Fruit fly (Drosophila melanogaster) whole organism, embryonic: Measurements from ENCODE around the gene sxe2.

Source experiments
- Antp ChIP-seq: fragments of 200-800 bp; sonication (Bioruptor generic); optimal IDR thresholded peaks from 3 replicates; lab custom pipeline; 2016; ENCODE audit warnings: missing biosample characterization, missing genetic modification characterization
- Bteb2 ChIP-seq: fragments of 200-800 bp; sonication (Bioruptor generic); optimal IDR thresholded peaks from 2 replicates; lab custom pipeline; 2016; ENCODE audit warnings: missing biosample characterization, missing genetic modification characterization
- CG10979 ChIP-seq: fragments of 200-800 bp; sonication (Bioruptor generic); optimal IDR thresholded peaks from 2 replicates; lab custom pipeline; 2018; ENCODE audit warnings: missing biosample characterization, mild to moderate bottlenecking, missing genetic modification characterization, moderate library complexity
- CG11398 ChIP-seq: fragments of 200-800 bp; sonication (Bioruptor generic); optimal IDR thresholded peaks from 2 replicates; lab custom pipeline; 2016; ENCODE audit warnings: missing biosample characterization, missing genetic modification characterization
- CG11560 ChIP-seq: fragments of 200-800 bp; sonication (Bioruptor generic); IDR thresholded peaks from 3 replicates; pipeline ENCODE4 v1.3.6; 2022; ENCODE audit warnings: missing biosample characterization, missing genetic modification characterization
- CG12155 ChIP-seq: fragments of 200-800 bp; sonication (Bioruptor generic); optimal IDR thresholded peaks from 3 replicates; lab custom pipeline; 2016; ENCODE audit warnings: missing biosample characterization, missing genetic modification characterization
- CG12769 ChIP-seq: fragments of 200-800 bp; sonication (Bioruptor generic); optimal IDR thresholded peaks from 2 replicates; lab custom pipeline; 2019; ENCODE audit warnings: missing biosample characterization, mild to moderate bottlenecking, missing genetic modification characterization, moderate library complexity
- CG13775 ChIP-seq: fragments of 200-800 bp; sonication (Bioruptor generic); optimal IDR thresholded peaks from 3 replicates; lab custom pipeline; 2017; ENCODE audit warnings: missing biosample characterization, mild to moderate bottlenecking, missing genetic modification characterization
- CG14441 ChIP-seq: fragments of 200-800 bp; sonication (Bioruptor generic); IDR thresholded peaks from 2 replicates; pipeline ENCODE4 v1.3.6; 2022; ENCODE audit warnings: missing biosample characterization, missing genetic modification characterization
- CG16815 ChIP-seq: fragments of 200-800 bp; sonication (Bioruptor generic); optimal IDR thresholded peaks from 3 replicates; lab custom pipeline; 2017; ENCODE audit warnings: missing biosample characterization, mild to moderate bottlenecking, missing genetic modification characterization
- CG17186 ChIP-seq: fragments of 200-800 bp; sonication (Bioruptor generic); optimal IDR thresholded peaks from 3 replicates; lab custom pipeline; 2017; ENCODE audit warnings: missing biosample characterization, missing genetic modification reagents, missing genetic modification characterization
- CG18262 ChIP-seq: fragments of 200-800 bp; optimal IDR thresholded peaks from 3 replicates; lab custom pipeline; 2019; ENCODE audit warnings: missing biosample characterization, mild to moderate bottlenecking, missing genetic modification characterization, moderate library complexity
- CG1832 ChIP-seq: fragments of 200-800 bp; sonication (Bioruptor generic); optimal IDR thresholded peaks from 2 replicates; lab custom pipeline; 2017; ENCODE audit warnings: missing biosample characterization, mild to moderate bottlenecking, missing genetic modification characterization, inconsistent platforms
- CG31388 ChIP-seq: fragments of 200-800 bp; sonication (Bioruptor generic); optimal IDR thresholded peaks from 2 replicates; lab custom pipeline; 2016; ENCODE audit warnings: missing biosample characterization, missing genetic modification characterization
- CG4360 ChIP-seq: fragments of 200-800 bp; sonication (Bioruptor generic); IDR thresholded peaks from 2 replicates; pipeline ENCODE4 v1.3.6; 2022; ENCODE audit warnings: missing biosample characterization, missing genetic modification characterization
- CG9797 ChIP-seq: fragments of 200-800 bp; sonication (Bioruptor generic); optimal IDR thresholded peaks from 3 replicates; lab custom pipeline; 2018; ENCODE audit warnings: missing biosample characterization, mild to moderate bottlenecking, missing genetic modification characterization
- Chrac-16 ChIP-seq: fragments of 200-800 bp; sonication (Bioruptor generic); optimal IDR thresholded peaks from 3 replicates; lab custom pipeline; 2016; ENCODE audit warnings: missing biosample characterization, missing genetic modification characterization
- CkIIα-i1 ChIP-seq: fragments of 200-800 bp; sonication (Bioruptor generic); IDR thresholded peaks from 2 replicates; pipeline ENCODE4 v1.3.6; 2022; ENCODE audit warnings: missing biosample characterization, missing genetic modification characterization
- Dip3 ChIP-seq: fragments of 200-800 bp; sonication (Bioruptor generic); optimal IDR thresholded peaks from 3 replicates; lab custom pipeline; 2016; ENCODE audit warnings: missing biosample characterization, missing genetic modification characterization
- Dp ChIP-seq: fragments of 200-800 bp; sonication (Bioruptor generic); optimal IDR thresholded peaks from 2 replicates; lab custom pipeline; 2018; ENCODE audit warnings: missing biosample characterization, mild to moderate bottlenecking, missing genetic modification characterization, moderate library complexity
- Dref ChIP-seq: fragments of 200-800 bp; sonication (Bioruptor generic); IDR thresholded peaks from 2 replicates; pipeline ENCODE4 v1.3.6; 2022; ENCODE audit warnings: missing biosample characterization, missing genetic modification characterization
- Fer1 ChIP-seq: fragments of 200-800 bp; sonication (Bioruptor generic); optimal IDR thresholded peaks from 2 replicates; lab custom pipeline; 2017; ENCODE audit warnings: missing biosample characterization, mild to moderate bottlenecking, missing genetic modification characterization
- Hsf ChIP-seq: fragments of 200-800 bp; sonication (Bioruptor generic); optimal IDR thresholded peaks from 3 replicates; lab custom pipeline; 2016; ENCODE audit warnings: missing biosample characterization, missing genetic modification characterization
- Med ChIP-seq: fragments of 200-800 bp; sonication (Bioruptor generic); peaks from one replicate; lab custom pipeline; 2016; ENCODE audit warnings: missing biosample characterization, missing genetic modification characterization, mild to moderate bottlenecking, inconsistent platforms, moderate library complexity
- Mrtf ChIP-seq: fragments of 200-800 bp; sonication (Bioruptor generic); IDR thresholded peaks from 3 replicates; pipeline ENCODE4 v1.3.6; 2022; ENCODE audit warnings: missing biosample characterization, missing genetic modification characterization
- NFAT ChIP-seq: fragments of 200-800 bp; sonication (Bioruptor generic); IDR thresholded peaks from 2 replicates; pipeline ENCODE4 v1.3.6; 2022; ENCODE audit warnings: missing biosample characterization, missing genetic modification characterization
- Stat92E ChIP-seq, 3 experiments: fragments of >200 bp in 2 of 3; fragments of 200-800 bp in 1 of 3; sonication (Bioruptor generic) in 1 of 3; optimal IDR thresholded peaks; 2 replicates each; lab custom pipeline; 2017 to 2019; ENCODE audit warnings: missing biosample characterization in 3 of 3, missing genetic modification characterization in 3 of 3, mild to moderate bottlenecking in 1 of 3, moderate library complexity in 1 of 3
- bab2 ChIP-seq: fragments of 200-800 bp; sonication (Bioruptor generic); optimal IDR thresholded peaks from 2 replicates; lab custom pipeline; 2016; ENCODE audit warnings: missing biosample characterization, missing genetic modification characterization
- bcd ChIP-seq: fragments of 200-800 bp; sonication (Bioruptor generic); optimal IDR thresholded peaks from 2 replicates; lab custom pipeline; 2017; ENCODE audit warnings: missing biosample characterization, mild to moderate bottlenecking, missing genetic modification characterization
- gce ChIP-seq: fragments of 200-800 bp; sonication (Bioruptor generic); IDR thresholded peaks from 3 replicates; pipeline ENCODE4 v1.3.6; 2022; ENCODE audit warnings: missing biosample characterization, missing genetic modification characterization
- luna ChIP-seq: fragments of 200-800 bp; sonication (Bioruptor generic); optimal IDR thresholded peaks from 2 replicates; lab custom pipeline; 2016; ENCODE audit warnings: missing biosample characterization, missing genetic modification characterization
- mld ChIP-seq: fragments of 200-800 bp; sonication (Bioruptor generic); IDR thresholded peaks from 3 replicates; pipeline ENCODE4 v1.3.6; 2022; ENCODE audit warnings: missing biosample characterization, missing genetic modification characterization; ENCODE audit not compliant: partially characterized antibody
- nerfin-1 ChIP-seq: fragments of 200-800 bp; sonication (Bioruptor generic); optimal IDR thresholded peaks from 3 replicates; lab custom pipeline; 2019; ENCODE audit warnings: missing biosample characterization, mild to moderate bottlenecking, missing genetic modification characterization, moderate library complexity
- otp ChIP-seq: fragments of 200-800 bp; sonication (Bioruptor generic); IDR thresholded peaks from 3 replicates; pipeline ENCODE4, ENCODE4 v1.3.6; 2022; ENCODE audit warnings: missing biosample characterization, missing genetic modification characterization
- pb ChIP-seq: fragments of 200-800 bp; sonication (Bioruptor generic); optimal IDR thresholded peaks from 3 replicates; lab custom pipeline; 2016; ENCODE audit warnings: missing biosample characterization, missing genetic modification characterization
- pfk ChIP-seq: fragments of 200-800 bp; sonication (Bioruptor generic); optimal IDR thresholded peaks from 2 replicates; lab custom pipeline; 2018; ENCODE audit warnings: missing biosample characterization, mild to moderate bottlenecking, missing genetic modification characterization, moderate library complexity
- pho ChIP-seq: fragments of 200-800 bp; sonication (Bioruptor generic); optimal IDR thresholded peaks from 2 replicates; lab custom pipeline; 2016; ENCODE audit warnings: missing biosample characterization, missing genetic modification characterization
- phol ChIP-seq: fragments of 200-800 bp; sonication (Bioruptor generic); optimal IDR thresholded peaks from 3 replicates; lab custom pipeline; 2018; ENCODE audit warnings: missing biosample characterization, mild to moderate bottlenecking, missing genetic modification characterization, moderate library complexity
- pita ChIP-seq: fragments of 200-800 bp; sonication (Bioruptor generic); optimal IDR thresholded peaks from 2 replicates; lab custom pipeline; 2017; ENCODE audit warnings: missing biosample characterization, mild to moderate bottlenecking, missing genetic modification characterization
- ranshi ChIP-seq: fragments of 200-800 bp; sonication (Bioruptor generic); IDR thresholded peaks from 2 replicates; pipeline ENCODE4 v1.3.6; 2022; ENCODE audit warnings: missing biosample characterization, missing genetic modification characterization
- repo ChIP-seq: fragments of 200-800 bp; sonication (Bioruptor generic); optimal IDR thresholded peaks from 2 replicates; lab custom pipeline; 2016; ENCODE audit warnings: missing biosample characterization, missing genetic modification characterization
- sens-2 ChIP-seq: fragments of 200-800 bp; sonication (Bioruptor generic); IDR thresholded peaks from 2 replicates; pipeline ENCODE4 v1.3.6; 2022; ENCODE audit warnings: missing biosample characterization, missing genetic modification characterization
- sima ChIP-seq: fragments of 200-800 bp; sonication (Bioruptor generic); optimal IDR thresholded peaks from 2 replicates; lab custom pipeline; 2016; ENCODE audit warnings: missing biosample characterization, missing genetic modification characterization
- sug ChIP-seq: fragments of 200-800 bp; optimal IDR thresholded peaks from 2 replicates; lab custom pipeline; 2019; ENCODE audit warnings: missing biosample characterization, mild to moderate bottlenecking, missing genetic modification characterization, moderate library complexity
- twi ChIP-seq: fragments of 200-800 bp; optimal IDR thresholded peaks from 2 replicates; lab custom pipeline; 2019; ENCODE audit warnings: missing biosample characterization, mild to moderate bottlenecking, missing genetic modification characterization, moderate library complexity
- vfl ChIP-seq: fragments of 200-800 bp; sonication (Bioruptor generic); optimal IDR thresholded peaks from 2 replicates; lab custom pipeline; 2016; ENCODE audit warnings: missing biosample characterization, missing genetic modification characterization
- vnd ChIP-seq: fragments of 200-800 bp; sonication (Bioruptor generic); IDR thresholded peaks from 3 replicates; pipeline ENCODE4 v1.3.6; 2022; ENCODE audit warnings: missing biosample characterization, missing genetic modification characterization; ENCODE audit not compliant: partially characterized antibody
- vvl ChIP-seq: fragments of 200-800 bp; sonication (Bioruptor generic); IDR thresholded peaks from 2 replicates; pipeline ENCODE4 v1.3.6; 2022; ENCODE audit warnings: missing biosample characterization, missing genetic modification characterization
- wdn ChIP-seq: fragments of 200-800 bp; sonication (Bioruptor generic); IDR thresholded peaks from 2 replicates; pipeline ENCODE4 v1.3.6; 2022; ENCODE audit warnings: missing biosample characterization, missing genetic modification characterization
- wek ChIP-seq: fragments of 200-800 bp; sonication (Bioruptor generic); optimal IDR thresholded peaks from 3 replicates; lab custom pipeline; 2018; ENCODE audit warnings: missing biosample characterization, mild to moderate bottlenecking, missing genetic modification characterization, moderate library complexity
- zfh1 ChIP-seq: fragments of 200-800 bp; sonication (Bioruptor generic); IDR thresholded peaks from 3 replicates; pipeline ENCODE4 v1.3.6; 2022; ENCODE audit warnings: missing biosample characterization, missing genetic modification characterization

The sxe2 gene

dm6 chr3R:16049369-16049768 lies 34.3 kb upstream of the sxe2 start, which contains the start of the genes IKKbeta and CG5013 (continued):
- no peak for TF ChIP-seq otp (GFP tag; lab: Robert Waterston, UW)
- no peak for TF ChIP-seq CG16815 (GFP tag; lab: Kevin White, UChicago)
- peak; percentile 68 for TF ChIP-seq Antp (GFP tag; lab: Kevin White, UChicago)
- TF ChIP-seq CG12155, result peak; percentile 42
- TF ChIP-seq Dip3 (GFP tag; lab: Kevin White, UChicago), result peak; percentile 58
- TF ChIP-seq Mrtf (GFP tag; lab: Robert Waterston, UW), result no peak
- TF ChIP-seq sug (tag; lab: Kevin White, UChicago), result no peak
- TF ChIP-seq CG14441 (GFP tag; lab: Robert Waterston, UW), result peak; percentile 22; the same call in 1 of the 2 replicates
- TF ChIP-seq vnd (GFP tag; lab: Robert Waterston, UW), result peak; percentile 79
- peak; percentile 37 for TF ChIP-seq bab2
- TF ChIP-seq bcd (GFP tag; lab: Kevin White, UChicago), result peak; percentile 31
- 0 out of 2 replicates have a peak, but pooled peaks have one; percentile 41 for TF ChIP-seq NFAT (GFP tag; lab: Robert Waterston, UW)
- TF ChIP-seq Hsf, result peak; percentile 59
- TF ChIP-seq twi (tag; lab: Kevin White, UChicago), result peak; percentile 26
- TF ChIP-seq zfh1 (GFP tag; lab: Robert Waterston, UW), result 0 out of 3 replicates have a peak, but pooled peaks have one; percentile 34
- peak; percentile 40 for TF ChIP-seq CG10979 (tag; lab: Kevin White, UChicago)
- TF ChIP-seq sens-2 (GFP tag; lab: Robert Waterston, UW), result no peak
- peak; percentile 76 for TF ChIP-seq nerfin-1 (tag; lab: Kevin White, UChicago)
- peak; percentile 17; the same call in 1 of the 2 replicates for TF ChIP-seq vvl (GFP tag; lab: Robert Waterston, UW)
- TF ChIP-seq CG1832, result no peak
- TF ChIP-seq Chrac-16 (GFP tag; lab: Kevin White, UChicago), result peak; percentile 46
- TF ChIP-seq CG4360 (GFP tag; lab: Robert Waterston, UW), result no peak
- TF ChIP-seq pita (GFP tag; lab: Kevin White, UChicago), result no peak
- TF ChIP-seq CG9797 (GFP tag; lab: Kevin White, UChicago), result peak; percentile 23
- peak; percentile 52 for TF ChIP-seq pb (GFP tag; lab: Kevin White, UChicago)
- TF ChIP-seq CG31388 (GFP tag; lab: Kevin White, UChicago), result no peak
- TF ChIP-seq CG17186 (GFP tag; lab: Kevin White, UChicago), result peak; percentile 25
- no peak for TF ChIP-seq pfk (GFP tag; lab: Kevin White, UChicago)
- peak; percentile 31 for TF ChIP-seq Dp (GFP tag; lab: Kevin White, UChicago)
- no peak for TF ChIP-seq repo
- peak; percentile 22 for TF ChIP-seq Fer1 (GFP tag; lab: Kevin White, UChicago)
- no peak for TF ChIP-seq wek (GFP tag; lab: Kevin White, UChicago)
- TF ChIP-seq CG18262, result peak; percentile 40
- TF ChIP-seq Med (GFP tag; lab: Kevin White, UChicago), result peak; percentile 92
- no peak for TF ChIP-seq CkIIα-i1
- peak; percentile 70 for TF ChIP-seq pho (GFP tag; lab: Kevin White, UChicago)
- peak in 1 of 3 experiments; percentile 24 for TF ChIP-seq Stat92E (GFP tag; optimal IDR thresholded peaks at IDR 0.05; lab: Kevin White, UChicago)
- peak; percentile 32 for TF ChIP-seq CG13775 (GFP tag; lab: Kevin White, UChicago)
- peak; percentile 56 for TF ChIP-seq vfl (GFP tag; lab: Kevin White, UChicago)
- TF ChIP-seq ranshi (GFP tag; lab: Robert Waterston, UW), result peak; percentile 52; the same call in 1 of the 2 replicates
- TF ChIP-seq luna, result peak; percentile 35
- TF ChIP-seq phol (tag; lab: Kevin White, UChicago), result peak; percentile 66
- peak; percentile 69 for TF ChIP-seq mld (GFP tag; lab: Robert Waterston, UW)
- peak; percentile 51 for TF ChIP-seq CG12769
- TF ChIP-seq CG11398 (GFP tag; lab: Kevin White, UChicago), result peak; percentile 21
- peak; percentile 25; the same call in 1 of the 2 replicates for TF ChIP-seq wdn (GFP tag; lab: Robert Waterston, UW)
- TF ChIP-seq gce (GFP tag; lab: Robert Waterston, UW), result no peak
- peak; percentile 75 for TF ChIP-seq Dref (GFP tag; lab: Robert Waterston, UW)
- peak; percentile 95 for TF ChIP-seq CG11560 (tag; lab: Robert Waterston, UW)
- TF ChIP-seq sima (GFP tag; lab: Kevin White, UChicago), result no peak
- TF ChIP-seq Bteb2, result no peak
